Worm (Caenorhabditis elegans) whole organism, early embryonic: ENCODE measurements around the gene F55G11.7.

Source experiments
- F13C5.2 ChIP-seq: sonication (generic microtip); optimal IDR thresholded peaks from 2 replicates; lab custom pipeline; 2017; ENCODE audit warnings: mild to moderate bottlenecking, missing genetic modification characterization, inconsistent platforms, missing compliant biosample characterization
- ama-1 ChIP-seq: fragments of 150-350 bp; optimal IDR thresholded peaks from 2 replicates; lab custom pipeline; 2014
- ceh-13 ChIP-seq: fragments of 200-800 bp; sonication (Bioruptor generic); optimal IDR thresholded peaks from 2 replicates; lab custom pipeline; 2018; ENCODE audit warnings: mild to moderate bottlenecking, missing genetic modification characterization, missing compliant biosample characterization
- ceh-36 ChIP-seq: sonication (generic microtip); optimal IDR thresholded peaks from 2 replicates; lab custom pipeline; 2016; ENCODE audit warnings: missing genetic modification characterization, inconsistent platforms, missing compliant biosample characterization
- ets-7 ChIP-seq: sonication (generic microtip); optimal IDR thresholded peaks from 2 replicates; lab custom pipeline; 2016; ENCODE audit warnings: missing genotype, missing genetic modification characterization, missing compliant biosample characterization
- flt-1 ChIP-seq: fragments of 200-800 bp; sonication (Bioruptor generic); IDR thresholded peaks from 2 replicates; pipeline ENCODE4 v1.3.6; 2022; ENCODE audit warnings: missing genetic modification characterization, missing compliant biosample characterization
- hmbx-1 ChIP-seq: sonication (generic microtip); optimal IDR thresholded peaks from 2 replicates; lab custom pipeline; 2016; ENCODE audit warnings: mild to moderate bottlenecking, missing genetic modification characterization, missing compliant biosample characterization
- hmg-4 ChIP-seq: fragments of 200-800 bp; sonication (Bioruptor generic); optimal IDR thresholded peaks from 2 replicates; lab custom pipeline; 2018; ENCODE audit warnings: mild to moderate bottlenecking, missing genetic modification characterization, missing compliant biosample characterization
- hnd-1 ChIP-seq: sonication (generic microtip); optimal IDR thresholded peaks from 2 replicates; lab custom pipeline; 2016; ENCODE audit warnings: missing genetic modification characterization, missing compliant biosample characterization
- pes-1 ChIP-seq: fragments of 200-800 bp; sonication (Bioruptor generic); IDR thresholded peaks from 2 replicates; pipeline ENCODE4 v1.3.6; 2022; ENCODE audit warnings: missing genetic modification reagents, missing genetic modification characterization, missing compliant biosample characterization
- sea-1 ChIP-seq: fragments of 200-800 bp; sonication (Bioruptor generic); conservative IDR thresholded peaks from 2 replicates; pipeline ENCODE4 v1.3.6; 2022; ENCODE audit warnings: missing genetic modification characterization, missing compliant biosample characterization
- tbx-11 ChIP-seq: fragments of 200-800 bp; sonication (Bioruptor generic); IDR thresholded peaks from 2 replicates; pipeline ENCODE4 v1.3.6; 2022; ENCODE audit warnings: missing genetic modification characterization, missing compliant biosample characterization
- tbx-37 ChIP-seq: fragments of 200-800 bp; sonication (Bioruptor generic); conservative IDR thresholded peaks from 2 replicates; pipeline ENCODE4 v1.3.6; 2022; ENCODE audit warnings: missing genetic modification reagents, missing genetic modification characterization, missing compliant biosample characterization
- tra-4 ChIP-seq: sonication (generic microtip); optimal IDR thresholded peaks from 2 replicates; lab custom pipeline; 2017; ENCODE audit warnings: missing genetic modification characterization, missing compliant biosample characterization

DNA sequence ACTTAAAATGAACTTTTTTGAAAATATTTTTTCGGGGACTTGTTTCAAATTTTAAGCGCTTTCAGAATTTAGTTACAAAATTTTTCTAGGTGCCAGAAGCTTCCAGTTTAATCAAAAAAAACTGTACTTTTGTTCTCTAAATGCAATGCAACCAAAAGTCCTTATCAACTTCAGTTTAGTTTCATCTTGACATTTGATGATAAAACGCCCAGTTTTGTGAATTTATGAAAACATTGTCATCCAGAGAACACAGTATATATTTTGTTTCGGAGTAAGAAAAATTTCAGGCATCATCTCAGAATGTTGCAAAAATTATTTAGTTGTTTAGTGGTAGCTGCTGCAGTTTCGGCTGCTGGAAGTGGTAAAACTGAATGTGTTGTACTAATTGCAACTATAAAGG is 2.5 kb upstream of the F55G11.7 start, which contains the start of gene F55G11.6:
- TF ChIP-seq tra-4 (tag; lab: Kevin White, UChicago) (no peak), ama-1 (lab: Kevin White, UChicago) (no peak), tbx-11 (GFP tag; lab: Robert Waterston, UW) (no peak), F13C5.2 (tag; lab: Kevin White, UChicago) (no peak), pes-1 (GFP tag; lab: Robert Waterston, UW) (no peak), hmbx-1 (tag; lab: Kevin White, UChicago) (no peak), tbx-37 (GFP tag; lab: Robert Waterston, UW) (no peak), ets-7 (tag; lab: Kevin White, UChicago) (no peak), hmg-4 (GFP tag; lab: Kevin White, UChicago) (no peak), ceh-13 (GFP tag; lab: Kevin White, UChicago) (no peak), sea-1 (no peak), hnd-1 (tag; lab: Kevin White, UChicago) (no peak), ceh-36 (tag; lab: Kevin White, UChicago) (no peak), flt-1 (GFP tag; lab: Robert Waterston, UW) (no peak)
